Worm (Caenorhabditis elegans) whole organism, L1 larva: ENCODE results near the gene gtf-2E1.

ENCODE experiments used
- aly-2 ChIP-seq: fragments of 150-350 bp; optimal IDR thresholded peaks from 2 replicates; lab custom pipeline; 2014; ENCODE audit warnings: missing biosample characterization, missing genetic modification characterization
- ama-1 ChIP-seq: fragments of 150-350 bp; optimal IDR thresholded peaks from 2 replicates; lab custom pipeline; 2014
- ceh-82 ChIP-seq, 3 experiments: fragments of 150-350 bp in 1 of 3; sonication (generic microtip) in 2 of 3; optimal IDR thresholded peaks; 2 replicates each; lab custom pipeline; 2014 to 2017; ENCODE audit warnings: missing biosample characterization in 3 of 3, missing genetic modification characterization in 3 of 3
- dpl-1 ChIP-seq, 3 experiments: fragments of 150-350 bp in 2 of 3; sonication (generic microtip) in 1 of 3; optimal IDR thresholded peaks; 2 replicates each; lab custom pipeline; 2014 to 2017; ENCODE audit warnings: missing biosample characterization in 3 of 3, missing genetic modification characterization in 3 of 3, missing genetic modification reagents in 3 of 3
- efl-1 ChIP-seq, 4 experiments: fragments of 150-350 bp; optimal IDR thresholded peaks in 3 of 4; peaks in 1 of 4; 1 replicate in 1 of 4; 2 replicates in 3 of 4; lab custom pipeline; 2014; ENCODE audit warnings: missing biosample characterization in 2 of 4, missing genetic modification characterization in 2 of 4, missing genetic modification reagents in 2 of 4
- efl-3 ChIP-seq: fragments of 200-800 bp; sonication (Bioruptor generic); optimal IDR thresholded peaks from 2 replicates; lab custom pipeline; 2018; ENCODE audit warnings: mild to moderate bottlenecking, missing genetic modification characterization, missing compliant biosample characterization
- elt-3 ChIP-seq, 6 experiments: fragments of 150-350 bp in 1 of 6; sonication (generic microtip); optimal IDR thresholded peaks; 2 replicates each; lab custom pipeline; 2017 to 2018; ENCODE audit warnings: missing biosample characterization in 6 of 6, missing genetic modification characterization in 6 of 6, inconsistent platforms in 1 of 6
- fkh-10 ChIP-seq: sonication (generic microtip); optimal IDR thresholded peaks from 2 replicates; lab custom pipeline; 2017; ENCODE audit warnings: missing biosample characterization, missing genetic modification reagents, missing genetic modification characterization
- fos-1 ChIP-seq: fragments of 150-350 bp; optimal IDR thresholded peaks from 2 replicates; lab custom pipeline; 2014; ENCODE audit warnings: missing biosample characterization, missing genetic modification characterization
- grh-1 ChIP-seq: fragments of 200-800 bp; sonication (Bioruptor generic); IDR thresholded peaks from 2 replicates; pipeline ENCODE4 v1.3.6; 2022; ENCODE audit warnings: missing genetic modification reagents, missing genetic modification characterization, missing compliant biosample characterization
- hlh-17 ChIP-seq: fragments of 200-800 bp; sonication (Bioruptor generic); optimal IDR thresholded peaks from 2 replicates; lab custom pipeline; 2018; ENCODE audit warnings: missing genetic modification characterization, mild to moderate bottlenecking, missing compliant biosample characterization, moderate library complexity, borderline replicate concordance
- hlh-4 ChIP-seq: sonication (generic microtip); optimal IDR thresholded peaks from 2 replicates; lab custom pipeline; 2016; ENCODE audit warnings: mild to moderate bottlenecking, missing genetic modification characterization, missing compliant biosample characterization
- hpl-2 ChIP-seq: fragments of 150-350 bp; optimal IDR thresholded peaks from 2 replicates; lab custom pipeline; 2014; ENCODE audit warnings: missing biosample characterization, missing genetic modification reagents, missing genetic modification characterization
- lin-14 ChIP-seq: fragments of 200-800 bp; sonication (Bioruptor generic); optimal IDR thresholded peaks from 2 replicates; lab custom pipeline; 2018; ENCODE audit warnings: mild to moderate bottlenecking, missing genetic modification characterization, moderate library complexity, missing compliant biosample characterization
- lin-35 ChIP-seq, 2 experiments: fragments of 150-350 bp; optimal IDR thresholded peaks; 2 replicates each; lab custom pipeline; 2014; ENCODE audit warnings: missing biosample characterization in 2 of 2, missing genetic modification characterization in 2 of 2, missing genetic modification reagents in 2 of 2
- lsy-2 ChIP-seq, 2 experiments: fragments of 150-350 bp; optimal IDR thresholded peaks; 2 replicates each; lab custom pipeline; 2014; ENCODE audit warnings: missing biosample characterization in 2 of 2, missing genetic modification characterization in 2 of 2
- mab-9 ChIP-seq: fragments of 200-800 bp; sonication (Bioruptor generic); IDR thresholded peaks from 2 replicates; pipeline ENCODE4 v1.3.6; 2022; ENCODE audit warnings: missing genetic modification reagents, missing genetic modification characterization, missing compliant biosample characterization
- mdl-1 ChIP-seq, 2 experiments: fragments of 150-350 bp; optimal IDR thresholded peaks; 2 replicates each; lab custom pipeline; 2014 to 2017; ENCODE audit warnings: missing biosample characterization in 2 of 2, missing genetic modification characterization in 2 of 2, inconsistent platforms in 1 of 2
- mep-1 ChIP-seq: fragments of 150-350 bp; optimal IDR thresholded peaks from 2 replicates; lab custom pipeline; 2014; ENCODE audit warnings: missing biosample characterization, missing genetic modification characterization
- nhr-12 ChIP-seq: sonication (generic microtip); optimal IDR thresholded peaks from 2 replicates; lab custom pipeline; 2017; ENCODE audit warnings: missing biosample characterization, missing genetic modification characterization
- nhr-19 ChIP-seq: fragments of 200-800 bp; sonication (Bioruptor generic); conservative IDR thresholded peaks from 2 replicates; pipeline ENCODE4 v1.3.6; 2022; ENCODE audit warnings: missing genetic modification characterization, missing compliant biosample characterization
- nhr-47 ChIP-seq: sonication (generic microtip); optimal IDR thresholded peaks from 2 replicates; lab custom pipeline; 2016; ENCODE audit warnings: mild to moderate bottlenecking, missing genetic modification characterization, moderate library complexity, missing compliant biosample characterization
- nhr-71 ChIP-seq: sonication (generic microtip); optimal IDR thresholded peaks from 2 replicates; lab custom pipeline; 2016; ENCODE audit warnings: mild to moderate bottlenecking, missing genetic modification characterization, moderate library complexity, missing compliant biosample characterization
- pag-3 ChIP-seq: sonication (generic microtip); optimal IDR thresholded peaks from 2 replicates; lab custom pipeline; 2017; ENCODE audit warnings: missing genetic modification characterization, mild to moderate bottlenecking, missing compliant biosample characterization, antibody characterized with exemption, borderline replicate concordance; ENCODE audit not compliant: insufficient read depth
- pax-3 ChIP-seq: fragments of 200-800 bp; sonication (Bioruptor generic); optimal IDR thresholded peaks from 2 replicates; lab custom pipeline; 2018; ENCODE audit warnings: mild to moderate bottlenecking, missing genetic modification characterization, moderate library complexity, missing compliant biosample characterization
- skn-1 ChIP-seq: fragments of 150-350 bp; optimal IDR thresholded peaks from 2 replicates; lab custom pipeline; 2014; ENCODE audit warnings: missing biosample characterization, missing genetic modification characterization
- snpc-4 ChIP-seq: fragments of 150-350 bp; optimal IDR thresholded peaks from 2 replicates; lab custom pipeline; 2014; ENCODE audit warnings: missing biosample characterization, missing genetic modification characterization
- snu-23 ChIP-seq: sonication (generic microtip); optimal IDR thresholded peaks from 2 replicates; lab custom pipeline; 2016; ENCODE audit warnings: missing genetic modification characterization, missing compliant biosample characterization
- sox-4 ChIP-seq: sonication (generic microtip); optimal IDR thresholded peaks from 2 replicates; lab custom pipeline; 2016; ENCODE audit warnings: missing genetic modification characterization, missing compliant biosample characterization
- tbx-2 ChIP-seq: sonication (generic microtip); optimal IDR thresholded peaks from 2 replicates; lab custom pipeline; 2016; ENCODE audit warnings: missing genetic modification characterization, missing compliant biosample characterization
- tlp-1 ChIP-seq: fragments of 150-350 bp; optimal IDR thresholded peaks from 2 replicates; lab custom pipeline; 2014; ENCODE audit warnings: missing biosample characterization, missing genetic modification characterization
- unc-86 ChIP-seq: sonication (generic microtip); optimal IDR thresholded peaks from 2 replicates; lab custom pipeline; 2016; ENCODE audit warnings: missing genetic modification characterization, missing compliant biosample characterization
- zip-4 ChIP-seq: fragments of 200-800 bp; sonication (Bioruptor generic); optimal IDR thresholded peaks from 2 replicates; lab custom pipeline; 2018; ENCODE audit warnings: mild to moderate bottlenecking, missing genetic modification characterization, moderate library complexity, missing compliant biosample characterization

Gene gtf-2E1

DNA sequence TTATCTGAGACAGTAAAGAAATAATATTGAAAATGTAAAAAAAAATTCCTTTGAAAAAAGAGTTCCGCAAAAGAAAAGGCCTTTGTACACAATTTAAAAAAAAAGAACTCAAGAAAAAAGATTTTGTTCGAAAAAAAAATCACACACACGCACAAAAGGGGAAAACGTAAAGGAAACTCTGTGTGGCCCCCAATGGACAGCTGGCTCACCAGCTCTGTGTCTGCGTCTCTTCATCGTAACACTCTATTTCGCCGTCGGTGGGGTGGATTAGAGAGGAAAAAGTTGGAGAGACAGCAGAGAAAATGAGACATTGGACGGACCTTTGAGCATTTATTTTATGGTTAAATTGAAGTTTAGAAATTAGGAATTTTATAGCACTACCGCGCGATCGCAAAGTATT lies 40.0 kb upstream of the gtf-2E1 start:
- TF ChIP-seq skn-1 (no peak), snu-23 (peak; percentile 23), lin-14 (peak; percentile 68), efl-1 (optimal IDR thresholded peaks at IDR 0.05; lab: Kevin White, UChicago) (peak; percentile 35 to 39), efl-1 (GFP tag; optimal IDR thresholded peaks at IDR 0.05 in 1 of 2; lab: Kevin White, UChicago) (peak; percentile 31 to 84), mdl-1 (tag; optimal IDR thresholded peaks at IDR 0.05; lab: Kevin White, UChicago) (no peak), nhr-19 (GFP tag; lab: Robert Waterston, UW) (no peak), lin-35 (GFP tag; optimal IDR thresholded peaks at IDR 0.05; lab: Kevin White, UChicago) (peak in 1 of 2 experiments; percentile 25), lsy-2 (tag; optimal IDR thresholded peaks at IDR 0.05; lab: Kevin White, UChicago) (peak in 1 of 2 experiments; percentile 5), dpl-1 (GFP tag; optimal IDR thresholded peaks at IDR 0.05; lab: Kevin White, UChicago) (peak in 1 of 3 experiments; percentile 14), zip-4 (GFP tag; lab: Kevin White, UChicago) (no peak), ceh-82 (tag; optimal IDR thresholded peaks at IDR 0.05; lab: Kevin White, UChicago) (peak in 1 of 3 experiments; percentile 20), nhr-71 (tag; lab: Kevin White, UChicago) (peak; percentile 33)

DNA sequence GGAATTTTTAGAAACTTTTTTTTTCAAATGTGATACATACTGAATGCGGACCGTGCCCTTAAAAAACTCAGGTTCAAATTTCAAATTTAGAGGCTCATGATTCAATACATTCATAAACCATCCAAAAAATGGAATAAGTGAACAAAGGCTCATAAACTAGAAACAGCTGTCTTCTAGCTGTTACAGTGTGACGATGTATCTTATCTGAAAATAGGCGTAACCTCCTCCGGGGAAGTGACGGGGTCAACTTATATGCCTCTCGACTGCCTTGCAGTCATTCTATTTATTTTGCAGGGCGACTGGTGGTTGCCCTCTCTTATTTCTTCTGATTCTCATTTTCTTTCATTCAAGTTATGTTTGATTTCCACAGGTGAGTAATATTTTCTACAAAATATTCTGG lies 39.1 kb upstream of the gtf-2E1 start, which contains the start of gene Y116A8B.1:
Y116A8B.1 (plus strand) TSS at position 301 of the 400 bp plus-strand sequence.
- TF ChIP-seq efl-1 (optimal IDR thresholded peaks at IDR 0.05; lab: Kevin White, UChicago) (no peak), efl-1 (GFP tag; optimal IDR thresholded peaks at IDR 0.05 in 1 of 2; lab: Kevin White, UChicago) (peak in 1 of 2 experiments; percentile 65), ama-1 (lab: Kevin White, UChicago) (no peak), lin-14 (no peak)

DNA sequence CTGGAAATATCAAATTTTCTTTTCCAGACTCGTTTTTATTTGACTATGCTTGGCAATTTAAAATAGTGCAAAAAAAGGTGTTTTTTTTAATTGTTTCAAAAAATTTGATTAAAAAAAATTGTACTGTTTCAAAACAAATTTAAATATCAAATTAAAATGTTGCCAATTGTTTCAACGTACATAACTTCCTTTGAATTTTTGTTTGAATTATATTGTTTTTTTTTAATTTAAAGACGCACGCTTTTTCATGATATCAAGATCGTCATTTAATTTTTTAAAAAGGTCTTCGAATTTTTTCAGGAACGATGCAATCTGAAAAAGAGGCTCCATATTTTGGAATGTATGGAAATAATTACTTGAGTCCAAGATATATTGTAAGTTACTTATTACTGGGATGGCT lies 31.6 kb upstream of the gtf-2E1 start, which contains the start of gene Y116A8B.4:
Y116A8B.4 (plus strand) TSS at position 301 of the 400 bp plus-strand sequence.
- TF ChIP-seq aly-2 (tag; lab: Kevin White, UChicago) (no peak), efl-3 (GFP tag; lab: Kevin White, UChicago) (no peak), nhr-12 (tag; lab: Kevin White, UChicago) (no peak), fos-1 (tag; lab: Kevin White, UChicago) (no peak), lin-14 (no peak), tlp-1 (tag; lab: Kevin White, UChicago) (no peak), unc-86 (tag; lab: Kevin White, UChicago) (no peak), grh-1 (no peak), mab-9 (GFP tag; lab: Robert Waterston, UW) (no peak), tbx-2 (no peak), hlh-4 (no peak), fkh-10 (no peak), nhr-47 (no peak), mep-1 (tag; lab: Kevin White, UChicago) (no peak), pag-3 (tag; lab: Kevin White, UChicago) (no peak), hlh-17 (GFP tag; lab: Kevin White, UChicago) (no peak), elt-3 (tag; optimal IDR thresholded peaks at IDR 0.05; lab: Kevin White, UChicago) (no peak), hpl-2 (GFP tag; lab: Kevin White, UChicago) (no peak)
- TF ChIP-seq, all 84 proteins: peak for 0

DNA sequence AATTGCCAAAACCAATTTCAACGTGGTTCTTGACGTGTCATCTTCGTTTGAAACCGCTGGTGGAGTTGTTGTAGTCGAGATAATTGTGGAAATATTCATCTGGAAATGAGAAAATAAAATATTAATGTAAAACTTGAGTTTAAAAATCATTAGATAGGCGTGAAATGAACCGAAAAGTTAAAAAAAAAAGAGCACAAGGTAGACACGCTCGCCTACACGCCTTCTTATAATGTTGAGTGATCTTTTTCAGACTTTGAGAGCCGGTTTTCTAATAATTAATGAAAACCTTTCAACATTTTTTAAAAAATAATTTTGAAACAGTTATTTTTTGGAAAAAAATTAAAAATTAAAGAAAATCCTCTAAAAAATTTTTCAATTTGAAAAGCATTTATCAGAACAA lies 24.1 kb upstream of the gtf-2E1 start, which contains the start of gene npr-32:
npr-32 (minus strand) TSS at position 101 of the 400 bp plus-strand sequence.
- TF ChIP-seq sox-4 (tag; lab: Kevin White, UChicago) (no peak), pax-3 (no peak), snpc-4 (tag; lab: Kevin White, UChicago) (no peak), nhr-19 (GFP tag; lab: Robert Waterston, UW) (no peak), ceh-82 (tag; optimal IDR thresholded peaks at IDR 0.05; lab: Kevin White, UChicago) (no peak), pag-3 (tag; lab: Kevin White, UChicago) (no peak), grh-1 (no peak)
